Worm (Caenorhabditis elegans) whole organism, late embryonic: ENCODE measurements around the gene Y51B9A.9.

Experiments
- C08G9.2 ChIP-seq: sonication (generic microtip); optimal IDR thresholded peaks from 2 replicates; lab custom pipeline; 2016; ENCODE audit warnings: mild to moderate bottlenecking, missing genetic modification characterization, moderate library complexity, missing compliant biosample characterization
- C38D4.7 ChIP-seq: fragments of 200-800 bp; sonication (Bioruptor generic); optimal IDR thresholded peaks from 2 replicates; lab custom pipeline; 2018; ENCODE audit warnings: mild to moderate bottlenecking, missing genetic modification characterization, moderate library complexity, missing compliant biosample characterization
- K02D7.2 ChIP-seq: sonication (generic microtip); optimal IDR thresholded peaks from 2 replicates; lab custom pipeline; 2017; ENCODE audit warnings: mild to moderate bottlenecking, missing genetic modification characterization, missing compliant biosample characterization
- K09A11.1 ChIP-seq: sonication (generic microtip); optimal IDR thresholded peaks from 2 replicates; lab custom pipeline; 2017; ENCODE audit warnings: antibody characterized with exemption, mild to moderate bottlenecking, missing genetic modification characterization, missing compliant biosample characterization; ENCODE audit not compliant: insufficient read depth
- Y22D7AL.16 ChIP-seq: sonication (generic microtip); optimal IDR thresholded peaks from 2 replicates; lab custom pipeline; 2016; ENCODE audit warnings: missing genetic modification characterization, missing compliant biosample characterization
- ahr-1 ChIP-seq: sonication (generic microtip); optimal IDR thresholded peaks from 2 replicates; lab custom pipeline; 2016; ENCODE audit warnings: missing genetic modification characterization, missing compliant biosample characterization
- ceh-14 ChIP-seq: sonication (generic microtip); optimal IDR thresholded peaks from 2 replicates; lab custom pipeline; 2016; ENCODE audit warnings: missing genotype, missing genetic modification characterization, missing compliant biosample characterization
- ceh-19 ChIP-seq: fragments of 200-800 bp; sonication (Bioruptor generic); optimal IDR thresholded peaks from 2 replicates; lab custom pipeline; 2018; ENCODE audit warnings: mild to moderate bottlenecking, missing genetic modification characterization, missing compliant biosample characterization
- ceh-2 ChIP-seq: sonication (generic microtip); optimal IDR thresholded peaks from 2 replicates; lab custom pipeline; 2016; ENCODE audit warnings: missing genotype, missing genetic modification characterization, missing compliant biosample characterization
- ceh-22 ChIP-seq: sonication (generic microtip); optimal IDR thresholded peaks from 2 replicates; lab custom pipeline; 2017; ENCODE audit warnings: missing biosample characterization, missing genetic modification characterization
- ceh-30 ChIP-seq: fragments of 150-350 bp; optimal IDR thresholded peaks from 2 replicates; lab custom pipeline; 2014; ENCODE audit warnings: missing biosample characterization, missing genetic modification characterization
- ceh-6 ChIP-seq: fragments of 200-800 bp; sonication (Bioruptor generic); optimal IDR thresholded peaks from 2 replicates; lab custom pipeline; 2018; ENCODE audit warnings: mild to moderate bottlenecking, missing genetic modification characterization, missing compliant biosample characterization
- ceh-9 ChIP-seq: sonication (generic microtip); optimal IDR thresholded peaks from 2 replicates; lab custom pipeline; 2016; ENCODE audit warnings: mild to moderate bottlenecking, missing genetic modification characterization, inconsistent platforms, missing compliant biosample characterization
- dmd-4 ChIP-seq: sonication (generic microtip); optimal IDR thresholded peaks from 2 replicates; lab custom pipeline; 2016; ENCODE audit warnings: borderline replicate concordance, missing genetic modification characterization, missing compliant biosample characterization
- dve-1 ChIP-seq: sonication (generic microtip); optimal IDR thresholded peaks from 2 replicates; lab custom pipeline; 2017; ENCODE audit warnings: antibody characterized with exemption, mild to moderate bottlenecking, missing genetic modification characterization, missing compliant biosample characterization
- elt-2 ChIP-seq: sonication (generic microtip); optimal IDR thresholded peaks from 2 replicates; lab custom pipeline; 2016; ENCODE audit warnings: missing genetic modification reagents, missing genetic modification characterization, missing compliant biosample characterization
- ets-4 ChIP-seq: sonication (generic microtip); optimal IDR thresholded peaks from 2 replicates; lab custom pipeline; 2016; ENCODE audit warnings: missing genetic modification characterization, missing compliant biosample characterization
- eyg-1 ChIP-seq: sonication (generic microtip); optimal IDR thresholded peaks from 2 replicates; lab custom pipeline; 2016; ENCODE audit warnings: missing genotype, missing genetic modification characterization, missing compliant biosample characterization
- fkh-6 ChIP-seq: sonication (generic microtip); optimal IDR thresholded peaks from 2 replicates; lab custom pipeline; 2016; ENCODE audit warnings: missing genetic modification characterization, missing compliant biosample characterization
- hlh-13 ChIP-seq: fragments of 200-800 bp; sonication (Bioruptor generic); optimal IDR thresholded peaks from 2 replicates; lab custom pipeline; 2018; ENCODE audit warnings: mild to moderate bottlenecking, missing genetic modification characterization, missing compliant biosample characterization
- hlh-15 ChIP-seq: sonication (generic microtip); optimal IDR thresholded peaks from 2 replicates; lab custom pipeline; 2016; ENCODE audit warnings: missing genetic modification characterization, missing compliant biosample characterization
- hlh-30 ChIP-seq: sonication (generic microtip); optimal IDR thresholded peaks from 2 replicates; lab custom pipeline; 2017; ENCODE audit warnings: antibody characterized with exemption, missing genetic modification characterization, missing compliant biosample characterization; ENCODE audit not compliant: insufficient read depth
- hlh-6 ChIP-seq: sonication (generic microtip); optimal IDR thresholded peaks from 2 replicates; lab custom pipeline; 2016; ENCODE audit warnings: missing genotype, missing genetic modification characterization, missing compliant biosample characterization
- lim-6 ChIP-seq: sonication (generic microtip); optimal IDR thresholded peaks from 2 replicates; lab custom pipeline; 2016; ENCODE audit warnings: missing genetic modification characterization, missing compliant biosample characterization
- lin-11 ChIP-seq: fragments of 200-800 bp; sonication (Bioruptor generic); optimal IDR thresholded peaks from 2 replicates; lab custom pipeline; 2018; ENCODE audit warnings: mild to moderate bottlenecking, missing genetic modification characterization, missing compliant biosample characterization
- mec-3 ChIP-seq: sonication (generic microtip); optimal IDR thresholded peaks from 2 replicates; lab custom pipeline; 2016; ENCODE audit warnings: borderline replicate concordance, missing genetic modification characterization, missing compliant biosample characterization
- nfya-1 ChIP-seq: sonication (generic microtip); optimal IDR thresholded peaks from 2 replicates; lab custom pipeline; 2017; ENCODE audit warnings: missing genetic modification characterization, mild to moderate bottlenecking, missing compliant biosample characterization, antibody characterized with exemption, moderate library complexity
- nhr-11 ChIP-seq: fragments of 150-350 bp; optimal IDR thresholded peaks from 2 replicates; lab custom pipeline; 2014; ENCODE audit warnings: missing biosample characterization, missing genetic modification characterization
- nhr-232 ChIP-seq: sonication (generic microtip); optimal IDR thresholded peaks from 2 replicates; lab custom pipeline; 2016; ENCODE audit warnings: missing genetic modification characterization, missing compliant biosample characterization
- pag-3 ChIP-seq: sonication (generic microtip); optimal IDR thresholded peaks from 2 replicates; lab custom pipeline; 2016; ENCODE audit warnings: missing compliant biosample characterization, missing genetic modification characterization, borderline replicate concordance
- pat-9 ChIP-seq: fragments of 200-800 bp; sonication (Bioruptor generic); optimal IDR thresholded peaks from 2 replicates; lab custom pipeline; 2018; ENCODE audit warnings: mild to moderate bottlenecking, missing genetic modification characterization, moderate library complexity, missing compliant biosample characterization
- pha-4 ChIP-seq: fragments of 150-350 bp; optimal IDR thresholded peaks from 2 replicates; lab custom pipeline; 2018; ENCODE audit warnings: missing biosample characterization, missing genetic modification reagents, missing genetic modification characterization
- ref-2 ChIP-seq: sonication (generic microtip); optimal IDR thresholded peaks from 2 replicates; lab custom pipeline; 2016; ENCODE audit warnings: missing genetic modification characterization, missing compliant biosample characterization
- rnt-1 ChIP-seq: sonication (generic microtip); optimal IDR thresholded peaks from 2 replicates; lab custom pipeline; 2016; ENCODE audit warnings: missing genetic modification characterization, missing compliant biosample characterization
- sox-2 ChIP-seq: fragments of 200-800 bp; sonication (Bioruptor generic); IDR thresholded peaks from 2 replicates; pipeline ENCODE4 v1.3.6; 2022; ENCODE audit warnings: missing genetic modification reagents, missing genetic modification characterization, missing compliant biosample characterization
- syd-9 ChIP-seq: sonication (generic microtip); optimal IDR thresholded peaks from 2 replicates; lab custom pipeline; 2016; ENCODE audit warnings: mild to moderate bottlenecking, missing genetic modification characterization, moderate library complexity, missing compliant biosample characterization
- tbx-2 ChIP-seq: sonication (generic microtip); optimal IDR thresholded peaks from 2 replicates; lab custom pipeline; 2016; ENCODE audit warnings: missing genetic modification characterization, missing compliant biosample characterization
- ttx-3 ChIP-seq: sonication (generic microtip); optimal IDR thresholded peaks from 2 replicates; lab custom pipeline; 2016; ENCODE audit warnings: missing genetic modification reagents, missing genetic modification characterization, missing compliant biosample characterization
- unc-3 ChIP-seq, 2 experiments: fragments of 200-800 bp in 1 of 2; sonication (Bioruptor generic) in 1 of 2; sonication (generic microtip) in 1 of 2; conservative IDR thresholded peaks in 1 of 2; optimal IDR thresholded peaks in 1 of 2; 2 replicates each; pipeline versions ENCODE4 v1.3.6 to Lab custom; 2016 to 2022; ENCODE audit warnings: missing compliant biosample characterization in 2 of 2, missing genetic modification characterization in 2 of 2, missing genetic modification reagents in 1 of 2
- unc-42 ChIP-seq: sonication (generic microtip); optimal IDR thresholded peaks from 2 replicates; lab custom pipeline; 2016; ENCODE audit warnings: missing genotype, missing genetic modification characterization, missing compliant biosample characterization
- unc-55 ChIP-seq: sonication (generic microtip); optimal IDR thresholded peaks from 2 replicates; lab custom pipeline; 2017; ENCODE audit warnings: missing biosample characterization, missing genetic modification reagents, missing genetic modification characterization
- unc-86 ChIP-seq: sonication (generic microtip); optimal IDR thresholded peaks from 2 replicates; lab custom pipeline; 2016; ENCODE audit warnings: missing genetic modification characterization, missing compliant biosample characterization
- ztf-16 ChIP-seq: sonication (generic microtip); optimal IDR thresholded peaks from 2 replicates; lab custom pipeline; 2017; ENCODE audit warnings: missing genetic modification characterization, missing compliant biosample characterization

The Y51B9A.9 gene

ce11 chrII:9397496-9397895, at the start of gene Y51B9A.9:
Y51B9A.9 (minus strand) TSS chrII:9397596.
- no peak for TF ChIP-seq syd-9 (tag; lab: Kevin White, UChicago)
- no peak for TF ChIP-seq ceh-9 (tag; lab: Kevin White, UChicago)
- TF ChIP-seq sox-2 (GFP tag; lab: Robert Waterston, UW), result no peak
- TF ChIP-seq pag-3, result no peak
- no peak for TF ChIP-seq lim-6
- no peak for TF ChIP-seq ahr-1 (tag; lab: Kevin White, UChicago)
- TF ChIP-seq pat-9 (tag; lab: Kevin White, UChicago), result no peak
- no peak for TF ChIP-seq pha-4 (tag; lab: Kevin White, UChicago)
- TF ChIP-seq ttx-3 (tag; lab: Kevin White, UChicago), result no peak
- no peak for TF ChIP-seq C08G9.2 (tag; lab: Kevin White, UChicago)
- TF ChIP-seq K02D7.2 (tag; lab: Kevin White, UChicago), result no peak
- TF ChIP-seq C38D4.7 (GFP tag; lab: Kevin White, UChicago), result no peak
- TF ChIP-seq hlh-13 (GFP tag; lab: Kevin White, UChicago), result no peak

- TF ChIP-seq dmd-4, result no peak
- no peak for TF ChIP-seq ceh-14 (tag; lab: Kevin White, UChicago)
- TF ChIP-seq lin-11 (tag; lab: Kevin White, UChicago), result no peak
- TF ChIP-seq K09A11.1 (tag; lab: Kevin White, UChicago), result no peak
- no peak for TF ChIP-seq ceh-30 (tag; lab: Kevin White, UChicago)
- TF ChIP-seq C08G9.2 (tag; lab: Kevin White, UChicago), result no peak
- no peak for TF ChIP-seq ceh-6
- TF ChIP-seq hlh-15 (tag; lab: Kevin White, UChicago), result no peak
- TF ChIP-seq syd-9 (tag; lab: Kevin White, UChicago), result no peak
- no peak for TF ChIP-seq unc-55 (GFP tag; lab: Kevin White, UChicago)
- no peak for TF ChIP-seq ref-2 (tag; lab: Kevin White, UChicago)
- no peak for TF ChIP-seq fkh-6 (tag; lab: Kevin White, UChicago)
- TF ChIP-seq nfya-1 (tag; lab: Kevin White, UChicago), result no peak
- TF ChIP-seq elt-2 (tag; lab: Kevin White, UChicago), result no peak
- TF ChIP-seq ceh-2, result no peak
- no peak for TF ChIP-seq unc-3 (GFP tag; conservative IDR thresholded peaks at IDR 0.05; lab: Robert Waterston, UW)
- no peak for TF ChIP-seq unc-3 (tag; optimal IDR thresholded peaks at IDR 0.05; lab: Kevin White, UChicago)
- TF ChIP-seq dve-1 (tag; lab: Kevin White, UChicago), result no peak
- TF ChIP-seq lim-6, result no peak
- no peak for TF ChIP-seq unc-42 (tag; lab: Kevin White, UChicago)
Observed at ce11 chrII:9445368-9445767, 48.0 kb upstream of the Y51B9A.9 start, which contains the start of gene R09D1.13. R09D1.13 (minus strand) TSS chrII:9445468.

- TF ChIP-seq hlh-6 (no peak), ref-2 (tag; lab: Kevin White, UChicago) (no peak), nhr-11 (tag; lab: Kevin White, UChicago) (no peak), eyg-1 (no peak)
- TF ChIP-seq, all 69 proteins: peak for 0
Observed at ce11 chrII:9443522-9443921, 46.1 kb upstream of the Y51B9A.9 start, which contains the start of gene chil-15. chil-15 (minus strand) TSS chrII:9443622.

- no peak for TF ChIP-seq ref-2 (tag; lab: Kevin White, UChicago)
- no peak for TF ChIP-seq C08G9.2 (tag; lab: Kevin White, UChicago)
- no peak for TF ChIP-seq ceh-19 (GFP tag; lab: Kevin White, UChicago)
- TF ChIP-seq Y22D7AL.16 (tag; lab: Kevin White, UChicago), result no peak
- TF ChIP-seq pha-4 (tag; lab: Kevin White, UChicago), result no peak
- no peak for TF ChIP-seq ztf-16 (tag; lab: Kevin White, UChicago)
- no peak for TF ChIP-seq tbx-2
- no peak for TF ChIP-seq unc-3 (GFP tag; conservative IDR thresholded peaks at IDR 0.05; lab: Robert Waterston, UW)
- no peak for TF ChIP-seq unc-3 (tag; optimal IDR thresholded peaks at IDR 0.05; lab: Kevin White, UChicago)
- TF ChIP-seq sox-2 (GFP tag; lab: Robert Waterston, UW), result no peak
- no peak for TF ChIP-seq K09A11.1 (tag; lab: Kevin White, UChicago)
- TF ChIP-seq mec-3, result no peak
- no peak for TF ChIP-seq ets-4 (tag; lab: Kevin White, UChicago)
- TF ChIP-seq fkh-6 (tag; lab: Kevin White, UChicago), result no peak
- no peak for TF ChIP-seq rnt-1 (tag; lab: Kevin White, UChicago)
- no peak for TF ChIP-seq nhr-232 (tag; lab: Kevin White, UChicago)
- TF ChIP-seq unc-86 (tag; lab: Kevin White, UChicago), result no peak
- TF ChIP-seq ttx-3 (tag; lab: Kevin White, UChicago), result no peak
- no peak for TF ChIP-seq ceh-22 (tag; lab: Kevin White, UChicago)
- TF ChIP-seq hlh-30 (tag; lab: Kevin White, UChicago), result no peak
Observed at ce11 chrII:9441838-9442237, 44.4 kb upstream of the Y51B9A.9 start, which contains the start of gene chil-16. chil-16 (minus strand) TSS chrII:9441938.
